Worm (Caenorhabditis elegans): ENCODE results near the gene oac-56.

DNA sequence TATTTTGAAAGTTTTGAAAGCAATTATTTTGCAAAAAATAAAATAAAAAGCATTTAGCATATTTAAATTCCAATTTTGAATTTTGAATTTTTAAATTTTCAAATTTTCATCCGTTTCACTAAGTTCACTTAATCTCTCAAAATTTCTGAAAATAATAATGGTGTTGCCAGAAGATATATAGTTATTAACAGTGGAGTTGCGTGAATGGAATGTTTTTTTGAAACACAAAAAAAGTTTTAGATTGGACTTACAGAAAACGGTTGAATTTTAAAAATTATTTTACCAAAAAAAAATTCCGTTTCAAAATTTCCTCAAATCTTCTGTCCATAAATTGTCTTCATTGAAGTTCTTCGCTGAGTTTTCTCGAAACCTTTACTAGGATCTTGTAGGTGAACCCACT is 40.7 kb upstream of the oac-56 start:
- TF ChIP-seq nhr-12 (tag; optimal IDR thresholded peaks at IDR 0.05) (no peak), zag-1 (tag; optimal IDR thresholded peaks at IDR 0.05) (no peak), ceh-82 (tag; optimal IDR thresholded peaks at IDR 0.05) (no peak), ama-1 (optimal IDR thresholded peaks at IDR 0.05) (no peak), unc-62 (GFP tag; optimal IDR thresholded peaks at IDR 0.05) (no peak), Y55F3AM.14 (GFP tag; optimal IDR thresholded peaks at IDR 0.05) (no peak), blmp-1 (tag; optimal IDR thresholded peaks at IDR 0.05; ENCODE audit: insufficient read depth) (no peak), egl-27 (tag; optimal IDR thresholded peaks at IDR 0.05) (no peak), nhr-77 (tag; optimal IDR thresholded peaks at IDR 0.05) (no peak), lin-13 (GFP tag; optimal IDR thresholded peaks at IDR 0.05) (no peak), nhr-11 (tag; optimal IDR thresholded peaks at IDR 0.05) (no peak)

Data from whole organism, L2 larva.